Fruit fly (Drosophila melanogaster) whole organism: ENCODE measurements around the gene Vha55.

Source experiments
- CG8478 ChIP-seq: fragments of >200 bp; optimal IDR thresholded peaks from 2 replicates; lab custom pipeline; 2018; ENCODE audit warnings: inconsistent platforms
- Dll ChIP-seq: fragments of >200 bp; optimal IDR thresholded peaks from 2 replicates; lab custom pipeline; 2017

DNA sequence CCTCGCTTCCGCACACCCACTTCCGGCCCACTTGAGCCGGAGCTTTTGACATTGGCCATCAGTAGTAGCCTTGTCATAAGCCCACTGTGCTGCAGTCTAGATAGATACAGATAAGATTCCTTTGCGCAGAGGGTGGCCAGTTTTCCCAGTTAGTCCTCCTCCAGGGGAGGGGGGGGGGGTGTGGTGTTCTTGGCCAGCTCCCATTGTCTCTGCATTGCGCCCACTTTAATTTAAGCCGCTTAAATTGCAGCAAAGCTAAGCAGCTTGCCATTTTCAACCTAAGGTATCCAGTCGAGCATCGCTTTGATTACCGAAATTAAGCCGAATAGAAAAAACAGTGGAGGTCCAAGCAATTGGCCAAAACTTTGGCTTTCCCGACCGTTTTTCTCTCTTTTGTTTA lies 4.9 kb downstream of the Vha55 start:
- TF ChIP-seq CG8478 (lab: Kevin White, UChicago) (no peak), Dll (lab: Kevin White, UChicago) (no peak)
